Worm (Caenorhabditis elegans) whole organism, young adult: ENCODE data around the gene F56A8.8.

Source experiments
- B0336.3 ChIP-seq: fragments of 200-800 bp; sonication (Bioruptor generic); IDR thresholded peaks from 2 replicates; pipeline ENCODE4 v1.3.6; 2022; ENCODE audit warnings: missing genetic modification characterization, missing compliant biosample characterization
- C06A6.2 ChIP-seq: fragments of 200-800 bp; sonication (Bioruptor generic); conservative IDR thresholded peaks from 2 replicates; pipeline ENCODE4 v1.3.6; 2022; ENCODE audit warnings: missing genetic modification characterization, missing compliant biosample characterization
- F33H1.4 ChIP-seq: fragments of 200-800 bp; sonication (Bioruptor generic); IDR thresholded peaks from 2 replicates; pipeline ENCODE4 v1.3.6; 2022; ENCODE audit warnings: missing genetic modification reagents, missing genetic modification characterization, missing compliant biosample characterization
- F57C9.4 ChIP-seq: sonication (generic microtip); optimal IDR thresholded peaks from 2 replicates; lab custom pipeline; 2017; ENCODE audit warnings: mild to moderate bottlenecking, missing genetic modification characterization, missing compliant biosample characterization
- K11D2.4 ChIP-seq: fragments of 200-800 bp; sonication (Bioruptor generic); IDR thresholded peaks from 2 replicates; pipeline ENCODE4 v1.3.6; 2022; ENCODE audit warnings: missing genetic modification reagents, missing genetic modification characterization, missing compliant biosample characterization
- K12H6.12 ChIP-seq: fragments of 200-800 bp; sonication (Bioruptor generic); optimal IDR thresholded peaks from 2 replicates; lab custom pipeline; 2018; ENCODE audit warnings: mild to moderate bottlenecking, missing genetic modification characterization, missing compliant biosample characterization
- T07F8.4 ChIP-seq: sonication (generic microtip); optimal IDR thresholded peaks from 2 replicates; lab custom pipeline; 2016; ENCODE audit warnings: mild to moderate bottlenecking, missing genetic modification characterization, moderate library complexity, missing compliant biosample characterization
- T26A5.8 ChIP-seq: sonication (generic microtip); optimal IDR thresholded peaks from 2 replicates; lab custom pipeline; 2016; ENCODE audit warnings: missing genetic modification characterization, missing compliant biosample characterization
- Y53G8AR.9 ChIP-seq: fragments of 200-800 bp; sonication (Bioruptor generic); conservative IDR thresholded peaks from 2 replicates; pipeline ENCODE4 v1.3.6; 2022; ENCODE audit warnings: missing genetic modification reagents, missing genetic modification characterization, missing compliant biosample characterization
- Y56A3A.18 ChIP-seq: fragments of 200-800 bp; sonication (Bioruptor generic); IDR thresholded peaks from 2 replicates; pipeline ENCODE4 v1.3.6; 2022; ENCODE audit warnings: missing genetic modification reagents, missing genetic modification characterization, missing compliant biosample characterization
- Y79H2A.3 ChIP-seq: fragments of 200-800 bp; sonication (Bioruptor generic); conservative IDR thresholded peaks from 2 replicates; pipeline ENCODE4 v1.3.6; 2022; ENCODE audit warnings: missing genetic modification reagents, missing genetic modification characterization, missing compliant biosample characterization
- ama-1 ChIP-seq, 3 experiments: fragments of 150-350 bp in 1 of 3; sonication (generic microtip) in 2 of 3; optimal IDR thresholded peaks; 2 replicates each; lab custom pipeline; 2014 to 2018; ENCODE audit warnings: missing biosample characterization in 2 of 3, missing genetic modification characterization in 2 of 3, missing genetic modification reagents in 2 of 3
- aptf-2 ChIP-seq: fragments of 200-800 bp; sonication (Bioruptor generic); conservative IDR thresholded peaks from 2 replicates; pipeline ENCODE4 v1.3.6; 2022; ENCODE audit warnings: missing genetic modification reagents, missing genetic modification characterization, missing compliant biosample characterization
- atf-7 ChIP-seq: sonication (generic microtip); optimal IDR thresholded peaks from 2 replicates; lab custom pipeline; 2017; ENCODE audit warnings: mild to moderate bottlenecking, missing genetic modification characterization, missing compliant biosample characterization
- attf-5 ChIP-seq: fragments of 200-800 bp; sonication (Bioruptor generic); optimal IDR thresholded peaks from 2 replicates; lab custom pipeline; 2018; ENCODE audit warnings: mild to moderate bottlenecking, missing genetic modification characterization, missing compliant biosample characterization
- cebp-1 ChIP-seq, 2 experiments: fragments of 200-800 bp in 1 of 2; sonication (Bioruptor generic) in 1 of 2; sonication (generic microtip) in 1 of 2; IDR thresholded peaks in 1 of 2; optimal IDR thresholded peaks in 1 of 2; 2 replicates each; pipeline versions ENCODE4 v1.3.6 to Lab custom; 2017 to 2022; ENCODE audit warnings: missing compliant biosample characterization in 2 of 2, missing genetic modification characterization in 2 of 2, mild to moderate bottlenecking in 1 of 2, missing genetic modification reagents in 1 of 2, moderate library complexity in 1 of 2
- cebp-2 ChIP-seq: fragments of 200-800 bp; sonication (Bioruptor generic); IDR thresholded peaks from 2 replicates; pipeline ENCODE4 v1.3.6; 2022; ENCODE audit warnings: missing genetic modification characterization, missing compliant biosample characterization
- ceh-100 ChIP-seq: fragments of 200-800 bp; sonication (Bioruptor generic); IDR thresholded peaks from 2 replicates; pipeline ENCODE4 v1.3.6; 2022; ENCODE audit warnings: missing genetic modification reagents, missing genetic modification characterization, missing compliant biosample characterization
- ceh-91 ChIP-seq: fragments of 200-800 bp; sonication (Bioruptor generic); IDR thresholded peaks from 2 replicates; pipeline ENCODE4 v1.3.6; 2022; ENCODE audit warnings: missing genetic modification reagents, missing genetic modification characterization, missing compliant biosample characterization
- dox-1 ChIP-seq: fragments of 200-800 bp; sonication (Bioruptor generic); IDR thresholded peaks from 2 replicates; pipeline ENCODE4 v1.3.6; 2022; ENCODE audit warnings: missing genetic modification reagents, missing genetic modification characterization, missing compliant biosample characterization
- dpl-1 ChIP-seq: fragments of 150-350 bp; optimal IDR thresholded peaks from 2 replicates; lab custom pipeline; 2014; ENCODE audit warnings: missing biosample characterization, missing genetic modification reagents, missing genetic modification characterization
- egrh-3 ChIP-seq: fragments of 200-800 bp; sonication (Bioruptor generic); IDR thresholded peaks from 2 replicates; pipeline ENCODE4 v1.3.6; 2022; ENCODE audit warnings: missing genetic modification reagents, missing genetic modification characterization, missing compliant biosample characterization
- him-1 ChIP-seq: sonication (generic microtip); optimal IDR thresholded peaks from 2 replicates; lab custom pipeline; 2016; ENCODE audit warnings: missing genotype, missing genetic modification reagents, missing genetic modification characterization, missing compliant biosample characterization
- hrde-1 ChIP-seq: sonication (generic microtip); optimal IDR thresholded peaks from 2 replicates; lab custom pipeline; 2016; ENCODE audit warnings: missing genetic modification characterization, mild to moderate bottlenecking, missing compliant biosample characterization, moderate library complexity, missing genotype, missing genetic modification reagents, borderline replicate concordance
- let-607 ChIP-seq, 2 experiments: fragments of 200-800 bp in 1 of 2; sonication (Bioruptor generic) in 1 of 2; sonication (generic microtip) in 1 of 2; optimal IDR thresholded peaks; 2 replicates each; lab custom pipeline; 2016 to 2018; ENCODE audit warnings: mild to moderate bottlenecking in 2 of 2, missing compliant biosample characterization in 2 of 2, missing genetic modification characterization in 2 of 2, moderate library complexity in 2 of 2, missing genotype in 1 of 2
- lin-35 ChIP-seq, 3 experiments: fragments of 150-350 bp in 2 of 3; sonication (generic microtip) in 1 of 3; optimal IDR thresholded peaks; 2 replicates each; lab custom pipeline; 2014 to 2018; ENCODE audit warnings: missing biosample characterization in 3 of 3, missing genetic modification characterization in 3 of 3, missing genetic modification reagents in 3 of 3
- lin-40 ChIP-seq: sonication (generic microtip); optimal IDR thresholded peaks from 2 replicates; lab custom pipeline; 2016; ENCODE audit warnings: missing genetic modification characterization, mild to moderate bottlenecking, missing compliant biosample characterization, missing genotype, missing genetic modification reagents
- lin-54 ChIP-seq: fragments of 200-800 bp; sonication (Bioruptor generic); optimal IDR thresholded peaks from 2 replicates; lab custom pipeline; 2018; ENCODE audit warnings: mild to moderate bottlenecking, missing genetic modification characterization, missing compliant biosample characterization
- lsl-1 ChIP-seq: fragments of 200-800 bp; sonication (Bioruptor generic); optimal IDR thresholded peaks from 2 replicates; lab custom pipeline; 2018; ENCODE audit warnings: mild to moderate bottlenecking, missing genetic modification characterization, moderate library complexity, missing compliant biosample characterization
- madf-3 ChIP-seq: fragments of 200-800 bp; sonication (Bioruptor generic); IDR thresholded peaks from 2 replicates; pipeline ENCODE4 v1.3.6; 2022; ENCODE audit warnings: missing genetic modification reagents, missing genetic modification characterization, missing compliant biosample characterization
- madf-8 ChIP-seq: fragments of 200-800 bp; sonication (Bioruptor generic); conservative IDR thresholded peaks from 2 replicates; pipeline ENCODE4 v1.3.6; 2022; ENCODE audit warnings: missing genetic modification reagents, missing genetic modification characterization, missing compliant biosample characterization
- mcd-1 ChIP-seq: fragments of 200-800 bp; sonication (Bioruptor generic); IDR thresholded peaks from 2 replicates; pipeline ENCODE4 v1.3.6; 2022; ENCODE audit warnings: missing genetic modification reagents, missing genetic modification characterization, missing compliant biosample characterization
- nfyb-1 ChIP-seq: fragments of 200-800 bp; sonication (Bioruptor generic); IDR thresholded peaks from 2 replicates; pipeline ENCODE4 v1.3.6; 2022; ENCODE audit warnings: missing genetic modification reagents, missing genetic modification characterization, missing compliant biosample characterization
- pbrm-1 ChIP-seq: fragments of 200-800 bp; sonication (Bioruptor generic); IDR thresholded peaks from 2 replicates; pipeline ENCODE4 v1.3.6; 2022; ENCODE audit warnings: missing genetic modification reagents, missing genetic modification characterization, missing compliant biosample characterization
- rcor-1 ChIP-seq: fragments of 200-800 bp; sonication (Bioruptor generic); IDR thresholded peaks from 2 replicates; pipeline ENCODE4 v1.3.6; 2022; ENCODE audit warnings: missing genetic modification reagents, missing genetic modification characterization, missing compliant biosample characterization
- rpc-1 ChIP-seq, 2 experiments: fragments of 150-350 bp in 1 of 2; sonication (generic microtip) in 1 of 2; optimal IDR thresholded peaks; 2 replicates each; lab custom pipeline; 2014 to 2018; ENCODE audit warnings: missing biosample characterization in 1 of 2, missing genetic modification characterization in 1 of 2, missing genetic modification reagents in 1 of 2, missing genotype in 1 of 2
- sdz-38 ChIP-seq: sonication (generic microtip); optimal IDR thresholded peaks from 2 replicates; lab custom pipeline; 2016; ENCODE audit warnings: missing genotype, missing genetic modification characterization, missing compliant biosample characterization
- snpc-1.1 ChIP-seq: sonication (generic microtip); optimal IDR thresholded peaks from 2 replicates; lab custom pipeline; 2017; ENCODE audit warnings: missing genetic modification characterization, mild to moderate bottlenecking, missing compliant biosample characterization, antibody characterized with exemption, moderate library complexity, missing genotype, missing genetic modification reagents; ENCODE audit not compliant: insufficient read depth
- snpc-1.3 ChIP-seq: sonication (generic microtip); optimal IDR thresholded peaks from 2 replicates; lab custom pipeline; 2017; ENCODE audit warnings: missing genetic modification characterization, mild to moderate bottlenecking, missing compliant biosample characterization, antibody characterized with exemption, moderate library complexity, missing genotype, missing genetic modification reagents; ENCODE audit not compliant: insufficient read depth
- snpc-4 ChIP-seq, 5 experiments: fragments of 150-350 bp in 1 of 5; sonication (generic microtip) in 4 of 5; optimal IDR thresholded peaks; 2 replicates each; lab custom pipeline; 2014 to 2018; ENCODE audit warnings: missing genetic modification characterization in 5 of 5, missing biosample characterization in 3 of 5, antibody characterized with exemption in 2 of 5, mild to moderate bottlenecking in 2 of 5, missing compliant biosample characterization in 2 of 5, missing genotype in 2 of 5, moderate library complexity in 2 of 5, missing genetic modification reagents in 1 of 5
- tbp1 ChIP-seq: fragments of 200-800 bp; sonication (Bioruptor generic); optimal IDR thresholded peaks from 2 replicates; lab custom pipeline; 2018; ENCODE audit warnings: mild to moderate bottlenecking, missing genetic modification characterization, missing compliant biosample characterization
- tlf-1 ChIP-seq: fragments of 200-800 bp; sonication (Bioruptor generic); optimal IDR thresholded peaks from 2 replicates; lab custom pipeline; 2018; ENCODE audit warnings: mild to moderate bottlenecking, missing genetic modification characterization, missing compliant biosample characterization
- zfh-2 ChIP-seq: fragments of 200-800 bp; sonication (Bioruptor generic); conservative IDR thresholded peaks from 2 replicates; pipeline ENCODE4 v1.3.6; 2022; ENCODE audit warnings: missing genetic modification reagents, missing genetic modification characterization, missing compliant biosample characterization

Gene F56A8.8

ce11 chrIII:13267046-13267445, 18.5 kb upstream of the F56A8.8 start:
- no peak for TF ChIP-seq F57C9.4 (tag; lab: Kevin White, UChicago)
- 0 out of 2 replicates have a peak, but pooled peaks have one; percentile 22 for TF ChIP-seq mcd-1 (GFP tag; lab: Robert Waterston, UW)
- TF ChIP-seq T26A5.8, result no peak
- TF ChIP-seq zfh-2, result peak; percentile 64
- TF ChIP-seq cebp-2 (GFP tag; lab: Robert Waterston, UW), result 0 out of 2 replicates have a peak, but pooled peaks have one; percentile 9
- TF ChIP-seq egrh-3 (GFP tag; lab: Robert Waterston, UW), result 0 out of 2 replicates have a peak, but pooled peaks have one; percentile 24

- TF ChIP-seq lin-40 (tag; lab: Kevin White, UChicago), result peak; percentile 70
- no peak for TF ChIP-seq ceh-91 (GFP tag; lab: Robert Waterston, UW)
- peak; percentile 48; the same call in 1 of the 2 replicates for TF ChIP-seq nfyb-1 (GFP tag; lab: Robert Waterston, UW)
- no peak for TF ChIP-seq Y56A3A.18 (GFP tag; lab: Robert Waterston, UW)
- TF ChIP-seq pbrm-1, result peak; percentile 61; the same call in 1 of the 2 replicates
- no peak for TF ChIP-seq snpc-4 (GFP tag; optimal IDR thresholded peaks at IDR 0.05; lab: Kevin White, UChicago)
- TF ChIP-seq snpc-4 (tag; optimal IDR thresholded peaks at IDR 0.05; lab: Kevin White, UChicago), result peak in 2 of 4 experiments; percentile 15 to 22
- TF ChIP-seq C06A6.2 (GFP tag; lab: Robert Waterston, UW), result peak; percentile 67
- no peak for TF ChIP-seq aptf-2 (GFP tag; lab: Robert Waterston, UW)
- no peak for TF ChIP-seq sdz-38 (tag; lab: Kevin White, UChicago)
- peak in 1 of 3 experiments; percentile 35 for TF ChIP-seq lin-35 (GFP tag; optimal IDR thresholded peaks at IDR 0.05; lab: Kevin White, UChicago)
- TF ChIP-seq lsl-1, result peak; percentile 30
- TF ChIP-seq madf-3 (GFP tag; lab: Robert Waterston, UW), result peak; percentile 81; the same call in 1 of the 2 replicates
- no peak for TF ChIP-seq K12H6.12 (tag; lab: Kevin White, UChicago)
- TF ChIP-seq ceh-100 (GFP tag; lab: Robert Waterston, UW), result peak; percentile 58
- no peak for TF ChIP-seq cebp-1 (GFP tag; IDR thresholded peaks at IDR 0.05; lab: Robert Waterston, UW)
- TF ChIP-seq cebp-1 (tag; optimal IDR thresholded peaks at IDR 0.05; lab: Kevin White, UChicago), result peak; percentile 69
- TF ChIP-seq dox-1 (GFP tag; lab: Robert Waterston, UW), result peak; percentile 79
- peak; percentile 41 for TF ChIP-seq attf-5 (GFP tag; lab: Kevin White, UChicago)
- TF ChIP-seq mcd-1 (GFP tag; lab: Robert Waterston, UW), result peak; percentile 70
- TF ChIP-seq T07F8.4, result no peak
- no peak for TF ChIP-seq Y79H2A.3
- TF ChIP-seq tbp1 (GFP tag; lab: Kevin White, UChicago), result peak; percentile 41
- TF ChIP-seq snpc-1.3 (tag; lab: Kevin White, UChicago), result peak; percentile 62
- 0 out of 2 replicates have a peak, but pooled peaks have one; percentile 27 for TF ChIP-seq K11D2.4 (GFP tag; lab: Robert Waterston, UW)
- TF ChIP-seq rcor-1, result peak; percentile 23; the same call in 1 of the 2 replicates
- peak; percentile 14 for TF ChIP-seq tlf-1
- TF ChIP-seq Y53G8AR.9, result 0 out of 2 replicates have a peak, but pooled peaks have one; percentile 29
- peak; percentile 1 for TF ChIP-seq hrde-1 (tag; lab: Kevin White, UChicago)
- peak; percentile 41; the same call in 1 of the 2 replicates for TF ChIP-seq B0336.3
- peak in 1 of 2 experiments; percentile 51 for TF ChIP-seq let-607 (tag; optimal IDR thresholded peaks at IDR 0.05; lab: Kevin White, UChicago)
- peak; percentile 52 for TF ChIP-seq rpc-1 (optimal IDR thresholded peaks at IDR 0.05; lab: Kevin White, UChicago)
- TF ChIP-seq rpc-1 (tag; optimal IDR thresholded peaks at IDR 0.05; lab: Kevin White, UChicago), result no peak
- TF ChIP-seq him-1 (tag; lab: Kevin White, UChicago), result peak; percentile 84
- TF ChIP-seq lin-54, result peak; percentile 66
- no peak for TF ChIP-seq snpc-1.1 (tag; lab: Kevin White, UChicago)
- TF ChIP-seq ama-1 (optimal IDR thresholded peaks at IDR 0.05; lab: Kevin White, UChicago), result no peak
- TF ChIP-seq ama-1 (GFP tag; optimal IDR thresholded peaks at IDR 0.05; lab: Kevin White, UChicago), result peak in 1 of 2 experiments; percentile 34
- TF ChIP-seq F33H1.4 (GFP tag; lab: Robert Waterston, UW), result peak; percentile 37
- peak; percentile 48 for TF ChIP-seq atf-7 (tag; lab: Kevin White, UChicago)
- TF ChIP-seq dpl-1 (GFP tag; lab: Kevin White, UChicago), result no peak
- TF ChIP-seq madf-8 (GFP tag; lab: Robert Waterston, UW), result peak; percentile 31; the same call in 1 of the 2 replicates
These were observed 16.7 kb upstream of the F56A8.8 start, which contains the start of gene cpf-2 for ce11 chrIII:13268856-13269255. Gene cpf-2, minus strand, starts transcription at chrIII:13268883.
